Worm (Caenorhabditis elegans) whole organism, early embryonic: ENCODE measurements around the gene F35E8.10.

Experiments
- B0310.2 ChIP-seq: sonication (generic microtip); optimal IDR thresholded peaks from 2 replicates; lab custom pipeline; 2016; ENCODE audit warnings: mild to moderate bottlenecking, missing genetic modification characterization, missing compliant biosample characterization
- aly-1 ChIP-seq: sonication (generic microtip); optimal IDR thresholded peaks from 2 replicates; lab custom pipeline; 2016; ENCODE audit warnings: missing genetic modification characterization, missing compliant biosample characterization
- ama-1 ChIP-seq: fragments of 150-350 bp; optimal IDR thresholded peaks from 2 replicates; lab custom pipeline; 2014
- ceh-13 ChIP-seq: fragments of 200-800 bp; sonication (Bioruptor generic); optimal IDR thresholded peaks from 2 replicates; lab custom pipeline; 2018; ENCODE audit warnings: mild to moderate bottlenecking, missing genetic modification characterization, missing compliant biosample characterization
- ceh-36 ChIP-seq: sonication (generic microtip); optimal IDR thresholded peaks from 2 replicates; lab custom pipeline; 2016; ENCODE audit warnings: missing genetic modification characterization, inconsistent platforms, missing compliant biosample characterization
- ets-7 ChIP-seq: sonication (generic microtip); optimal IDR thresholded peaks from 2 replicates; lab custom pipeline; 2016; ENCODE audit warnings: missing genotype, missing genetic modification characterization, missing compliant biosample characterization
- flt-1 ChIP-seq: fragments of 200-800 bp; sonication (Bioruptor generic); IDR thresholded peaks from 2 replicates; pipeline ENCODE4 v1.3.6; 2022; ENCODE audit warnings: missing genetic modification characterization, missing compliant biosample characterization
- hmbx-1 ChIP-seq: sonication (generic microtip); optimal IDR thresholded peaks from 2 replicates; lab custom pipeline; 2016; ENCODE audit warnings: mild to moderate bottlenecking, missing genetic modification characterization, missing compliant biosample characterization
- hnd-1 ChIP-seq: sonication (generic microtip); optimal IDR thresholded peaks from 2 replicates; lab custom pipeline; 2016; ENCODE audit warnings: missing genetic modification characterization, missing compliant biosample characterization
- pes-1 ChIP-seq: fragments of 200-800 bp; sonication (Bioruptor generic); IDR thresholded peaks from 2 replicates; pipeline ENCODE4 v1.3.6; 2022; ENCODE audit warnings: missing genetic modification reagents, missing genetic modification characterization, missing compliant biosample characterization
- scrt-1 ChIP-seq: fragments of 200-800 bp; sonication (Bioruptor generic); IDR thresholded peaks from 2 replicates; pipeline ENCODE4 v1.3.6; 2022; ENCODE audit warnings: missing genetic modification characterization, missing compliant biosample characterization
- sea-1 ChIP-seq: fragments of 200-800 bp; sonication (Bioruptor generic); conservative IDR thresholded peaks from 2 replicates; pipeline ENCODE4 v1.3.6; 2022; ENCODE audit warnings: missing genetic modification characterization, missing compliant biosample characterization
- tbx-11 ChIP-seq: fragments of 200-800 bp; sonication (Bioruptor generic); IDR thresholded peaks from 2 replicates; pipeline ENCODE4 v1.3.6; 2022; ENCODE audit warnings: missing genetic modification characterization, missing compliant biosample characterization
- tbx-37 ChIP-seq: fragments of 200-800 bp; sonication (Bioruptor generic); conservative IDR thresholded peaks from 2 replicates; pipeline ENCODE4 v1.3.6; 2022; ENCODE audit warnings: missing genetic modification reagents, missing genetic modification characterization, missing compliant biosample characterization

DNA sequence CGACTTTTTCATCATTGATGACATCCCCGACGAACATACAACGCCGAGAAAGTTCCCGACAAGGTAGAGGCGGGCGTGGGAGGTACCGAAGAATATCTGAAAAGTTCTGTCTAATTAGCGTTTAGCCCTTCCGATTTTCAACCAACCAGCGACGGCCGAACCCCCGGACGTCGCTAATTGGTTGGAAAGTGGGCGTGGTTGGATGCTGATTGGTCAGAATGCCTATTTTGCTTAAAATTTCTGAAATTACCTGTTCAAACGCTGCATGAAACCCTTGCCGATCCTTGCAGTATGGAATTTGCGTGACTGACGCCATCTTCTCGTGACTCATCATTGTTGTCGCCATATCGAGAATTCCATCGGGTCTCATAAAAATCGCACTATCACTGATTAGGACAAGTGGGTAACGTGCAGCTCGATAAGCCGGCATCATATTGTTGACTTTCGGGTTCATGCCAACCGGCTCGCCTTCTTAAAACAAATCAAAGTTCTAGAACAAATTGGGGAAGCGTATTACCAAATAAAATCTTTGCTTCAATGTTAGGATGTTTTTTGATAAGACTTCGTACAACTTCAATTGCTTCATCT, 32.4 kb downstream of the F35E8.10 start:
- TF ChIP-seq ama-1 (lab: Kevin White, UChicago) = no peak
- TF ChIP-seq ceh-13 (GFP tag; lab: Kevin White, UChicago) = no peak
- no peak for TF ChIP-seq flt-1 (GFP tag; lab: Robert Waterston, UW)
- no peak for TF ChIP-seq aly-1 (tag; lab: Kevin White, UChicago)
- TF ChIP-seq B0310.2 = no peak
- no peak for TF ChIP-seq hmbx-1 (tag; lab: Kevin White, UChicago)
- TF ChIP-seq scrt-1 (GFP tag; lab: Robert Waterston, UW) = no peak
- no peak for TF ChIP-seq sea-1 (GFP tag; lab: Robert Waterston, UW)
- TF ChIP-seq pes-1 (GFP tag; lab: Robert Waterston, UW) = no peak
- no peak for TF ChIP-seq tbx-11
- no peak for TF ChIP-seq tbx-37
- no peak for TF ChIP-seq ceh-36 (tag; lab: Kevin White, UChicago)
- no peak for TF ChIP-seq hnd-1 (tag; lab: Kevin White, UChicago)
- TF ChIP-seq ets-7 (tag; lab: Kevin White, UChicago) = no peak
